Worm (Caenorhabditis elegans): ENCODE results near the gene fbxa-81.

ce11 chrX:14496545-14496944 lies 45.3 kb downstream of the fbxa-81 start:
- TF ChIP-seq hmbx-1 (tag; optimal IDR thresholded peaks at IDR 0.05) (no peak), ets-7 (tag; optimal IDR thresholded peaks at IDR 0.05) (no peak), hnd-1 (tag; optimal IDR thresholded peaks at IDR 0.05) (no peak), tbx-11 (GFP tag; IDR thresholded peaks at IDR 0.05) (no peak), flt-1 (GFP tag; IDR thresholded peaks at IDR 0.05) (no peak), ama-1 (optimal IDR thresholded peaks at IDR 0.05) (no peak), sea-1 (GFP tag; conservative IDR thresholded peaks at IDR 0.05) (no peak), tra-4 (tag; optimal IDR thresholded peaks at IDR 0.05) (no peak), tbx-37 (GFP tag; conservative IDR thresholded peaks at IDR 0.05) (no peak), hmg-4 (GFP tag; optimal IDR thresholded peaks at IDR 0.05) (no peak), F13C5.2 (tag; optimal IDR thresholded peaks at IDR 0.05) (no peak), B0310.2 (tag; optimal IDR thresholded peaks at IDR 0.05) (no peak)
